Fruit fly (Drosophila melanogaster): ENCODE data around the gene Adat1.

The Adat1 gene

dm6 chr2L:13837579-13837978 is 26.3 kb upstream of the Adat1 start:
- TF ChIP-seq EcR (GFP tag; optimal IDR thresholded peaks at IDR 0.05) (no peak), usp (GFP tag; optimal IDR thresholded peaks at IDR 0.05) (no peak), psq (optimal IDR thresholded peaks at IDR 0.05) (no peak), pan (optimal IDR thresholded peaks at IDR 0.05) (no peak), CG8478 (optimal IDR thresholded peaks at IDR 0.05) (no peak), Dll (optimal IDR thresholded peaks at IDR 0.05) (no peak)

- no peak for TF ChIP-seq pan (optimal IDR thresholded peaks at IDR 0.05)
- TF ChIP-seq CG8478 (optimal IDR thresholded peaks at IDR 0.05): no peak
- TF ChIP-seq usp (GFP tag; optimal IDR thresholded peaks at IDR 0.05): no peak
- no peak for TF ChIP-seq EcR (GFP tag; optimal IDR thresholded peaks at IDR 0.05)
- no peak for TF ChIP-seq psq (optimal IDR thresholded peaks at IDR 0.05)
- TF ChIP-seq Dll (optimal IDR thresholded peaks at IDR 0.05): no peak
These were observed 24.7 kb upstream of the Adat1 start for dm6 chr2L:13835959-13836358.

dm6 chr2L:13835002-13835910 is 24.0 kb upstream of the Adat1 start, which contains the start of the genes mRpS23 and CenG1A:
mRpS23 (minus strand) TSS chr2L:13835072.
CenG1A (plus strand) TSS chr2L:13835564.
- TF ChIP-seq pan (optimal IDR thresholded peaks at IDR 0.05) (no peak), usp (GFP tag; optimal IDR thresholded peaks at IDR 0.05) (no peak), CG8478 (optimal IDR thresholded peaks at IDR 0.05) (no peak)

dm6 chr2L:13833058-13833457 is 21.8 kb upstream of the Adat1 start, which contains the start of the genes GatC, PolG2 and Polr2C:
GatC (minus strand) TSS chr2L:13833105.
PolG2 (minus strand) TSS chr2L:13833105.
Polr2C (plus strand) TSS chr2L:13833337.
- TF ChIP-seq pan (optimal IDR thresholded peaks at IDR 0.05): no peak
- no peak for TF ChIP-seq Dll (optimal IDR thresholded peaks at IDR 0.05)
- TF ChIP-seq EcR (GFP tag; optimal IDR thresholded peaks at IDR 0.05): no peak
- TF ChIP-seq usp (GFP tag; optimal IDR thresholded peaks at IDR 0.05): no peak
- no peak for TF ChIP-seq psq (optimal IDR thresholded peaks at IDR 0.05)
- TF ChIP-seq CG8478 (optimal IDR thresholded peaks at IDR 0.05): no peak

DNA sequence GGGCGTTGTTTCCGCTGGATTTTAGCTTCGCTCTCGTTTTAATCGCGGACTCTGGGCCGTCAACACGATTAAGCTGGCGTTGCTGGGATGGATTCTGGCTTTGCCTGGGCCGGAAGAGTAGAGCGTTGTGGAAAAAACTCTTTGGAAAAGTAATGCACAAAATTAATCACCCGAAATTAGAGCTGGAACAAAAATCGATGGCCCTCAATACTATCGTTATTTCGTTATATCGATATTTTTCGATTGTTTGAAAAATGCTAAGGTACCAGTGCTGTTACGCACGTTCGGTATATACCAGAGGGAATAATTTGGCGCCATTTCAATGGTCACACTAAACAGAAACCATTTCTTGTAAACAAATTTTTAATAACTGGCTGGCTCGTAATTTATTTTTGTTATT is 18.3 kb upstream of the Adat1 start, which contains the start of the genes Arpc1 and Orc5:
Arpc1 (minus strand) TSS at position 202 of the 400 bp plus-strand sequence.
Orc5 (plus strand) TSS at position 298 of the 400 bp plus-strand sequence.
- no peak for TF ChIP-seq CG8478 (optimal IDR thresholded peaks at IDR 0.05)
- no peak for TF ChIP-seq EcR (GFP tag; optimal IDR thresholded peaks at IDR 0.05)
- TF ChIP-seq usp (GFP tag; optimal IDR thresholded peaks at IDR 0.05): no peak
- TF ChIP-seq pan (optimal IDR thresholded peaks at IDR 0.05): no peak
- TF ChIP-seq Dll (optimal IDR thresholded peaks at IDR 0.05): no peak
- no peak for TF ChIP-seq psq (optimal IDR thresholded peaks at IDR 0.05)

dm6 chr2L:13827557-13827956 is 16.3 kb upstream of the Adat1 start, which contains the start of gene PolG1:
PolG1 (minus strand) TSS chr2L:13827772.
- TF ChIP-seq EcR (GFP tag; optimal IDR thresholded peaks at IDR 0.05): no peak
- no peak for TF ChIP-seq CG8478 (optimal IDR thresholded peaks at IDR 0.05)
- no peak for TF ChIP-seq usp (GFP tag; optimal IDR thresholded peaks at IDR 0.05)
- no peak for TF ChIP-seq pan (optimal IDR thresholded peaks at IDR 0.05)
- no peak for TF ChIP-seq Dll (optimal IDR thresholded peaks at IDR 0.05)
- TF ChIP-seq psq (optimal IDR thresholded peaks at IDR 0.05): no peak

DNA sequence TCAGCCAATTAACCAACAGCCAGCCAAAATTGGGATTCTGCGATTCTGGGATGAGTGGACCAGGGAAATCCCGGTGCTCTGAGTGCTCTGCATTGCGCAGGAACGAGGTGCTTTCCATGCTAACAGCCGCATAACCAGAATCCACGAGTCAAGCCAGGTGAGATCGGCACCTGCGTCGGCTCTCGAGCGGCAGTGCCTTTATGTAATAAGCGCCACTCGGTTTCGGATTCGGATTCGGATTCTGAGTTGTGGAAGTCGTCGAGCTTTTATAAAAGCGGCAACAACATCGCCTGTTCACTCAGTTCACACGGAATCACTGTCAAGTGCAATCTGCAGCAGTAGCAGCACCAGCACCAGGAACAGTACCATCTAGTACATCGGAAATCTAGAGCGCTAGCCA is 9.7 kb upstream of the Adat1 start, which contains the start of gene b:
b (plus strand) TSS at position 301 of the 400 bp plus-strand sequence.
- TF ChIP-seq Dll (optimal IDR thresholded peaks at IDR 0.05) (no peak), CG8478 (optimal IDR thresholded peaks at IDR 0.05) (no peak), pan (optimal IDR thresholded peaks at IDR 0.05) (no peak), psq (optimal IDR thresholded peaks at IDR 0.05) (no peak), EcR (GFP tag; optimal IDR thresholded peaks at IDR 0.05) (no peak), usp (GFP tag; optimal IDR thresholded peaks at IDR 0.05) (no peak)

DNA sequence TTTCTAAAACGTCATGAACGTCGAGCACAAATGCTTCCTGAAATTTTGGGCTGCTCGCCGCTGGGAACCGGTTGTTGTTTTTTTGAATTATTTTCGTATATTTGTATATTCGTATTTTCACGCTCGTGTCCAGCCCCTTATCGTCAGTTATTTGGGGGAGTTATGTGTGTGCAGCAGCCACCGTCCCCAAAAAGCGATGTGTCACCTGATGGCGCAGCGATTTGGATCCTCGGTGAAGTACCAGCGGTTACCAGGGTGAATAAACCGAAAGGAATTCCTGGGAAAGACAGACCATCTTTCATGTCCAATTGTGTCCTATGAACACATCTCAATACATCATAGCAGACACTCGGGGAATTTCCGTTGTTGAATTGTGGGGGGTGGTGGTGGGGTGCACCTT is 8.9 kb upstream of the Adat1 start:
- TF ChIP-seq CG8478 (optimal IDR thresholded peaks at IDR 0.05) (no peak), usp (GFP tag; optimal IDR thresholded peaks at IDR 0.05) (no peak), EcR (GFP tag; optimal IDR thresholded peaks at IDR 0.05) (no peak), Dll (optimal IDR thresholded peaks at IDR 0.05) (no peak), pan (optimal IDR thresholded peaks at IDR 0.05) (no peak), psq (optimal IDR thresholded peaks at IDR 0.05) (no peak)

DNA sequence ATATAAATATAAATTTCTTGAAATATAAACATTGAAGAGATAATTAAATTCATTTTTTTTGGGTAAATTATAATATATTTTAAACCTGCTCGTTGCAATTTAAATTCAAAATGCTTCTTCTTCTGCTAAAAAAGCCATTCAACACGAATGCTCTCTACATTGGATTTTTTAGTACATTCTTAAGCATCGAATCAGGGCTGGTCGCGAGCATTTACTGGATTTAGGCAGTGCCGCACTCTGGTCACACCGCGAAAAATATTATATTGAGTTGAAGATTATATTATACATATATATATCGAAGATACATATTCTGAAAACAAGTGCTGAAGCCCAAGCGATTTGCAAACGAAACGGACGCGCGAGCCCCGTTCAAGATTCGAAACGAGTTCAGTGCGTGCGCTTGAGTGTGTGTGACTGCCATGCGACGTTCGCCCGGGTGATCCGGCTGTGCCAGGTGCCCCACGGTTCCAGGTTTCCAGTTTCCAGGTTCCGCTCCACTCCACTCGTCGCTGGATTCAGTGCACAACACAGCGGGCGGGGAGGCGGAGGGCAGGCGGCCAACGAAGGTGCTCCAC is 2.4 kb upstream of the Adat1 start, which contains the start of gene Sos:
Sos (plus strand) TSS at position 213 of the 575 bp plus-strand sequence.
- no peak for TF ChIP-seq CG8478 (optimal IDR thresholded peaks at IDR 0.05)
- no peak for TF ChIP-seq usp (GFP tag; optimal IDR thresholded peaks at IDR 0.05)
- TF ChIP-seq EcR (GFP tag; optimal IDR thresholded peaks at IDR 0.05): no peak
- no peak for TF ChIP-seq psq (optimal IDR thresholded peaks at IDR 0.05)
- TF ChIP-seq pan (optimal IDR thresholded peaks at IDR 0.05): no peak

dm6 chr2L:13813156-13813555 is 1.9 kb upstream of the Adat1 start, which contains the start of gene CG16888:
CG16888 (minus strand) TSS chr2L:13813256.
- TF ChIP-seq usp (GFP tag; optimal IDR thresholded peaks at IDR 0.05) (no peak), pan (optimal IDR thresholded peaks at IDR 0.05) (no peak), CG8478 (optimal IDR thresholded peaks at IDR 0.05) (no peak), Dll (optimal IDR thresholded peaks at IDR 0.05) (no peak), EcR (GFP tag; optimal IDR thresholded peaks at IDR 0.05) (no peak), psq (optimal IDR thresholded peaks at IDR 0.05) (no peak)

dm6 chr2L:13807959-13808358 is 3.3 kb downstream of the Adat1 start:
- TF ChIP-seq Dll (optimal IDR thresholded peaks at IDR 0.05) (no peak), psq (optimal IDR thresholded peaks at IDR 0.05) (no peak), pan (optimal IDR thresholded peaks at IDR 0.05) (no peak), usp (GFP tag; optimal IDR thresholded peaks at IDR 0.05) (no peak), EcR (GFP tag; optimal IDR thresholded peaks at IDR 0.05) (no peak), CG8478 (optimal IDR thresholded peaks at IDR 0.05) (no peak)
